Fruit fly (Drosophila melanogaster) whole organism, embryonic: ENCODE data around the gene w-cup.

ENCODE experiments used
- Awh ChIP-seq: fragments of 200-800 bp; sonication (Bioruptor generic); IDR thresholded peaks from 2 replicates; pipeline ENCODE4, ENCODE4 v1.3.6; 2022; ENCODE audit warnings: missing biosample characterization, missing genetic modification characterization
- CG10462 ChIP-seq: fragments of 200-800 bp; sonication (Bioruptor generic); optimal IDR thresholded peaks from 2 replicates; lab custom pipeline; 2016; ENCODE audit warnings: missing biosample characterization, missing genetic modification characterization
- CG10565 ChIP-seq: fragments of 200-800 bp; sonication (Bioruptor generic); optimal IDR thresholded peaks from 3 replicates; lab custom pipeline; 2016; ENCODE audit warnings: missing biosample characterization, mild to moderate bottlenecking, missing genetic modification characterization
- CG12071 ChIP-seq: fragments of 200-800 bp; sonication (Bioruptor generic); optimal IDR thresholded peaks from 3 replicates; lab custom pipeline; 2018; ENCODE audit warnings: missing biosample characterization, mild to moderate bottlenecking, missing genetic modification characterization
- CG13287 ChIP-seq: fragments of 200-800 bp; sonication (Bioruptor generic); IDR thresholded peaks from 2 replicates; pipeline ENCODE4 v1.3.6; 2022; ENCODE audit warnings: missing biosample characterization, missing genetic modification characterization; ENCODE audit not compliant: partially characterized antibody
- CG13894 ChIP-seq: fragments of 200-800 bp; sonication (Bioruptor generic); optimal IDR thresholded peaks from 3 replicates; lab custom pipeline; 2018; ENCODE audit warnings: missing biosample characterization, mild to moderate bottlenecking, missing genetic modification characterization, moderate library complexity
- CG15011 ChIP-seq: fragments of 200-800 bp; sonication (Bioruptor generic); optimal IDR thresholded peaks from 3 replicates; lab custom pipeline; 2018; ENCODE audit warnings: missing biosample characterization, mild to moderate bottlenecking, missing genetic modification characterization
- CG17186 ChIP-seq: fragments of 200-800 bp; sonication (Bioruptor generic); optimal IDR thresholded peaks from 3 replicates; lab custom pipeline; 2017; ENCODE audit warnings: missing biosample characterization, missing genetic modification reagents, missing genetic modification characterization
- CG17361 ChIP-seq: fragments of 200-800 bp; sonication (Bioruptor generic); IDR thresholded peaks from 3 replicates; pipeline ENCODE4 v1.3.6; 2022; ENCODE audit warnings: missing biosample characterization, missing genetic modification characterization
- CG17802 ChIP-seq: fragments of 200-800 bp; sonication (Bioruptor generic); optimal IDR thresholded peaks from 2 replicates; lab custom pipeline; 2018; ENCODE audit warnings: missing biosample characterization, mild to moderate bottlenecking, missing genetic modification characterization, moderate library complexity
- CG4360 ChIP-seq: fragments of 200-800 bp; sonication (Bioruptor generic); IDR thresholded peaks from 2 replicates; pipeline ENCODE4 v1.3.6; 2022; ENCODE audit warnings: missing biosample characterization, missing genetic modification characterization
- CG4820 ChIP-seq: fragments of 200-800 bp; sonication (Bioruptor generic); optimal IDR thresholded peaks from 3 replicates; lab custom pipeline; 2016; ENCODE audit warnings: missing biosample characterization, missing genetic modification characterization
- CG9609 ChIP-seq: fragments of 200-800 bp; sonication (Bioruptor generic); optimal IDR thresholded peaks from 3 replicates; lab custom pipeline; 2016; ENCODE audit warnings: missing biosample characterization, missing genetic modification characterization
- CG9932 ChIP-seq: fragments of 200-800 bp; sonication (Bioruptor generic); IDR thresholded peaks from 2 replicates; pipeline ENCODE4 v1.3.6; 2022; ENCODE audit warnings: missing biosample characterization, missing genetic modification characterization
- Drgx ChIP-seq: fragments of 200-800 bp; sonication (Bioruptor generic); IDR thresholded peaks from 2 replicates; pipeline ENCODE4 v1.3.6; 2022; ENCODE audit warnings: missing biosample characterization, missing genetic modification characterization
- ERR ChIP-seq: fragments of 200-800 bp; sonication (Bioruptor generic); optimal IDR thresholded peaks from 2 replicates; lab custom pipeline; 2016; ENCODE audit warnings: missing biosample characterization, missing genetic modification characterization
- Fer2 ChIP-seq: fragments of 200-800 bp; sonication (Bioruptor generic); optimal IDR thresholded peaks from 2 replicates; lab custom pipeline; 2018; ENCODE audit warnings: missing biosample characterization, mild to moderate bottlenecking, missing genetic modification characterization, moderate library complexity
- HHEX ChIP-seq: fragments of 200-800 bp; sonication (Bioruptor generic); optimal IDR thresholded peaks from 3 replicates; lab custom pipeline; 2017; ENCODE audit warnings: missing biosample characterization, mild to moderate bottlenecking, missing genetic modification characterization, missing genetic modification reagents
- HLH54F ChIP-seq: fragments of 200-800 bp; sonication (Bioruptor generic); optimal IDR thresholded peaks from 3 replicates; lab custom pipeline; 2016; ENCODE audit warnings: missing biosample characterization, missing genetic modification characterization
- Med ChIP-seq: fragments of 200-800 bp; sonication (Bioruptor generic); peaks from one replicate; lab custom pipeline; 2016; ENCODE audit warnings: missing biosample characterization, missing genetic modification characterization, mild to moderate bottlenecking, inconsistent platforms, moderate library complexity
- Opbp ChIP-seq: fragments of 200-800 bp; sonication (Bioruptor generic); IDR thresholded peaks from 3 replicates; pipeline ENCODE4 v1.3.6; 2022; ENCODE audit warnings: missing biosample characterization, missing genetic modification characterization; ENCODE audit not compliant: partially characterized antibody
- Six4 ChIP-seq: fragments of 200-800 bp; sonication (Bioruptor generic); optimal IDR thresholded peaks from 2 replicates; lab custom pipeline; 2016; ENCODE audit warnings: missing biosample characterization, missing genetic modification characterization
- Ssrp ChIP-seq: fragments of 200-800 bp; sonication (Bioruptor generic); optimal IDR thresholded peaks from 2 replicates; lab custom pipeline; 2018; ENCODE audit warnings: missing biosample characterization, mild to moderate bottlenecking, missing genetic modification characterization, moderate library complexity
- Tbp ChIP-seq: fragments of >200 bp; optimal IDR thresholded peaks from 2 replicates; lab custom pipeline; 2018; ENCODE audit warnings: missing biosample characterization, missing genetic modification characterization
- bab2 ChIP-seq: fragments of 200-800 bp; sonication (Bioruptor generic); optimal IDR thresholded peaks from 2 replicates; lab custom pipeline; 2016; ENCODE audit warnings: missing biosample characterization, missing genetic modification characterization
- cg ChIP-seq: fragments of 200-800 bp; sonication (Bioruptor generic); optimal IDR thresholded peaks from 3 replicates; lab custom pipeline; 2019; ENCODE audit warnings: missing biosample characterization, mild to moderate bottlenecking, missing genetic modification characterization, moderate library complexity
- chif ChIP-seq, 2 experiments: fragments of 200-800 bp; sonication (Bioruptor generic); optimal IDR thresholded peaks; 3 replicates each; lab custom pipeline; 2016; ENCODE audit warnings: missing biosample characterization in 2 of 2, missing genetic modification characterization in 2 of 2
- crc ChIP-seq: fragments of 200-800 bp; sonication (Bioruptor generic); optimal IDR thresholded peaks from 2 replicates; lab custom pipeline; 2016; ENCODE audit warnings: missing biosample characterization, missing genetic modification characterization
- dimm ChIP-seq: fragments of 200-800 bp; sonication (Bioruptor generic); IDR thresholded peaks from 2 replicates; pipeline ENCODE4 v1.3.6; 2022; ENCODE audit warnings: missing biosample characterization, missing genetic modification characterization
- dmrt11E ChIP-seq: fragments of 200-800 bp; sonication (Bioruptor generic); optimal IDR thresholded peaks from 3 replicates; lab custom pipeline; 2018; ENCODE audit warnings: missing biosample characterization, mild to moderate bottlenecking, missing genetic modification characterization, moderate library complexity
- gem ChIP-seq: fragments of 200-800 bp; sonication (Bioruptor generic); optimal IDR thresholded peaks from 2 replicates; lab custom pipeline; 2019; ENCODE audit warnings: missing biosample characterization, mild to moderate bottlenecking, missing genetic modification characterization, moderate library complexity
- grau ChIP-seq: fragments of 200-800 bp; optimal IDR thresholded peaks from 3 replicates; lab custom pipeline; 2019; ENCODE audit warnings: missing biosample characterization, mild to moderate bottlenecking, missing genetic modification characterization, moderate library complexity
- her ChIP-seq: fragments of 200-800 bp; sonication (Bioruptor generic); optimal IDR thresholded peaks from 2 replicates; lab custom pipeline; 2016; ENCODE audit warnings: missing biosample characterization, missing genetic modification characterization
- ind ChIP-seq: fragments of 200-800 bp; sonication (Bioruptor generic); optimal IDR thresholded peaks from 3 replicates; lab custom pipeline; 2016; ENCODE audit warnings: missing biosample characterization, missing genetic modification characterization
- jing ChIP-seq: fragments of 200-800 bp; sonication (Bioruptor generic); optimal IDR thresholded peaks from 2 replicates; lab custom pipeline; 2018; ENCODE audit warnings: missing biosample characterization, mild to moderate bottlenecking, missing genetic modification characterization
- ken ChIP-seq: fragments of 200-800 bp; sonication (Bioruptor generic); IDR thresholded peaks from 3 replicates; pipeline ENCODE4 v1.3.6; 2022; ENCODE audit warnings: missing biosample characterization, missing genetic modification characterization
- luna ChIP-seq: fragments of 200-800 bp; sonication (Bioruptor generic); optimal IDR thresholded peaks from 2 replicates; lab custom pipeline; 2016; ENCODE audit warnings: missing biosample characterization, missing genetic modification characterization
- oc ChIP-seq: fragments of 200-800 bp; sonication (Bioruptor generic); optimal IDR thresholded peaks from 2 replicates; lab custom pipeline; 2018; ENCODE audit warnings: missing biosample characterization, mild to moderate bottlenecking, missing genetic modification characterization, moderate library complexity
- org-1 ChIP-seq: fragments of 200-800 bp; sonication (Bioruptor generic); optimal IDR thresholded peaks from 2 replicates; lab custom pipeline; 2017; ENCODE audit warnings: missing biosample characterization, missing genetic modification characterization
- prd ChIP-seq, 3 experiments: fragments of >200 bp in 2 of 3; fragments of 200-800 bp in 1 of 3; sonication (Bioruptor generic) in 1 of 3; optimal IDR thresholded peaks in 2 of 3; IDR thresholded peaks in 1 of 3; 2 replicates in 2 of 3; 3 replicates in 1 of 3; pipeline versions ENCODE4 v1.3.6 to Lab custom; 2017 to 2022; ENCODE audit warnings: missing biosample characterization in 1 of 3, missing genetic modification characterization in 1 of 3
- pzg ChIP-seq: fragments of 200-800 bp; sonication (Bioruptor generic); optimal IDR thresholded peaks from 3 replicates; lab custom pipeline; 2018; ENCODE audit warnings: missing biosample characterization, mild to moderate bottlenecking, missing genetic modification characterization, moderate library complexity
- row ChIP-seq: fragments of 200-800 bp; sonication (Bioruptor generic); IDR thresholded peaks from 3 replicates; pipeline ENCODE4 v1.3.6; 2022; ENCODE audit warnings: missing biosample characterization, missing genetic modification characterization
- run ChIP-seq: fragments of 200-800 bp; sonication (Bioruptor generic); optimal IDR thresholded peaks from 3 replicates; lab custom pipeline; 2018; ENCODE audit warnings: missing biosample characterization, mild to moderate bottlenecking, missing genetic modification characterization
- sd ChIP-seq: fragments of 200-800 bp; sonication (Bioruptor generic); optimal IDR thresholded peaks from 3 replicates; lab custom pipeline; 2018; ENCODE audit warnings: missing biosample characterization, mild to moderate bottlenecking, missing genetic modification characterization, moderate library complexity
- seq ChIP-seq: fragments of 200-800 bp; sonication (Bioruptor generic); IDR thresholded peaks from 2 replicates; pipeline ENCODE4 v1.3.6; 2022; ENCODE audit warnings: missing biosample characterization, missing genetic modification characterization
- sisA ChIP-seq: fragments of 200-800 bp; sonication (Bioruptor generic); IDR thresholded peaks from 2 replicates; pipeline ENCODE4 v1.3.6; 2022; ENCODE audit warnings: missing biosample characterization, missing genetic modification characterization
- toy ChIP-seq: fragments of 200-800 bp; sonication (Bioruptor generic); IDR thresholded peaks from 2 replicates; pipeline ENCODE4 v1.3.6; 2022; ENCODE audit warnings: missing biosample characterization, missing genetic modification characterization
- twi ChIP-seq: fragments of 200-800 bp; optimal IDR thresholded peaks from 2 replicates; lab custom pipeline; 2019; ENCODE audit warnings: missing biosample characterization, mild to moderate bottlenecking, missing genetic modification characterization, moderate library complexity
- yki ChIP-seq: fragments of >200 bp; optimal IDR thresholded peaks from 3 replicates; lab custom pipeline; 2018
- z ChIP-seq: fragments of 200-800 bp; sonication (Bioruptor generic); IDR thresholded peaks from 3 replicates; pipeline ENCODE4 v1.3.6; 2022; ENCODE audit warnings: missing biosample characterization, missing genetic modification characterization

w-cup gene

dm6 chr2L:10614660-10615479 lies 37.3 kb upstream of the w-cup start (continued):
- TF ChIP-seq CG4360 (GFP tag; lab: Robert Waterston, UW) = no peak
- TF ChIP-seq z (GFP tag; lab: Robert Waterston, UW) = peak; percentile 66; the same call in 2 of the 3 replicates
- TF ChIP-seq Med = peak; percentile 57
- TF ChIP-seq CG17802 = no peak
- no peak for TF ChIP-seq HHEX
- TF ChIP-seq Tbp (GFP tag; lab: Kevin White, UChicago) = no peak
- TF ChIP-seq CG9932 (GFP tag; lab: Robert Waterston, UW) = peak; percentile 37; the same call in 1 of the 2 replicates
- TF ChIP-seq Ssrp = no peak
- TF ChIP-seq luna (GFP tag; lab: Kevin White, UChicago) = no peak
- TF ChIP-seq CG12071 (GFP tag; lab: Kevin White, UChicago) = peak; percentile 19
- TF ChIP-seq bab2 (GFP tag; lab: Kevin White, UChicago) = no peak
- no peak for TF ChIP-seq chif (GFP tag; optimal IDR thresholded peaks at IDR 0.05; lab: Kevin White, UChicago)
- TF ChIP-seq ERR = no peak
- no peak for TF ChIP-seq row
- no peak for TF ChIP-seq grau (tag; lab: Kevin White, UChicago)
- no peak for TF ChIP-seq pzg (GFP tag; lab: Kevin White, UChicago)
- no peak for TF ChIP-seq CG15011 (GFP tag; lab: Kevin White, UChicago)
- TF ChIP-seq CG17186 = no peak
- no peak for TF ChIP-seq crc (GFP tag; lab: Kevin White, UChicago)
- TF ChIP-seq Awh (GFP tag; lab: Robert Waterston, UW) = no peak
- TF ChIP-seq Opbp (GFP tag; lab: Robert Waterston, UW) = 0 out of 3 replicates have a peak, but pooled peaks have one; percentile 26
- 0 out of 3 replicates have a peak, but pooled peaks have one; percentile 37 for TF ChIP-seq ken (GFP tag; lab: Robert Waterston, UW)
- TF ChIP-seq sd = peak; percentile 44
- TF ChIP-seq twi (tag; lab: Kevin White, UChicago) = peak; percentile 41
- TF ChIP-seq prd (optimal IDR thresholded peaks at IDR 0.05; lab: Kevin White, UChicago) = no peak
- TF ChIP-seq prd (GFP tag; IDR thresholded peaks at IDR 0.05; lab: Robert Waterston, UW) = 0 out of 3 replicates have a peak, but pooled peaks have one; percentile 10
- no peak for TF ChIP-seq toy
- no peak for TF ChIP-seq CG10462 (GFP tag; lab: Kevin White, UChicago)
- no peak for TF ChIP-seq dimm
- no peak for TF ChIP-seq CG4820
- no peak for TF ChIP-seq yki (lab: Kevin White, UChicago)
- no peak for TF ChIP-seq CG13894 (tag; lab: Kevin White, UChicago)
- no peak for TF ChIP-seq CG9609 (GFP tag; lab: Kevin White, UChicago)
- TF ChIP-seq gem (tag; lab: Kevin White, UChicago) = peak; percentile 27
- no peak for TF ChIP-seq Drgx
- no peak for TF ChIP-seq CG10565 (GFP tag; lab: Kevin White, UChicago)
- no peak for TF ChIP-seq cg (GFP tag; lab: Kevin White, UChicago)
- no peak for TF ChIP-seq dmrt11E (tag; lab: Kevin White, UChicago)
- no peak for TF ChIP-seq Six4 (GFP tag; lab: Kevin White, UChicago)
- TF ChIP-seq jing (GFP tag; lab: Kevin White, UChicago) = no peak
- no peak for TF ChIP-seq ind
- TF ChIP-seq HLH54F = no peak
- TF ChIP-seq CG13287 (GFP tag; lab: Robert Waterston, UW) = no peak
- no peak for TF ChIP-seq sisA (GFP tag; lab: Robert Waterston, UW)
- TF ChIP-seq Fer2 (tag; lab: Kevin White, UChicago) = no peak
- TF ChIP-seq run (tag; lab: Kevin White, UChicago) = peak; percentile 53
- TF ChIP-seq org-1 (GFP tag; lab: Kevin White, UChicago) = no peak
- TF ChIP-seq oc = no peak
- TF ChIP-seq CG17361 (GFP tag; lab: Robert Waterston, UW) = no peak
- TF ChIP-seq her (GFP tag; lab: Kevin White, UChicago) = no peak
- no peak for TF ChIP-seq seq (GFP tag; lab: Robert Waterston, UW)
